Fruit fly (Drosophila melanogaster) whole organism, embryonic: ENCODE measurements around the gene bark.

Experiments used
- Abd-B ChIP-seq: fragments of 200-800 bp; sonication (Bioruptor generic); optimal IDR thresholded peaks from 2 replicates; lab custom pipeline; 2018; ENCODE audit warnings: missing biosample characterization, mild to moderate bottlenecking, missing genetic modification characterization, moderate library complexity
- Ada2b ChIP-seq: fragments of 200-800 bp; sonication (Bioruptor generic); IDR thresholded peaks from 2 replicates; pipeline ENCODE4 v1.3.6; 2022; ENCODE audit warnings: missing biosample characterization, missing genetic modification characterization
- Antp ChIP-seq: fragments of 200-800 bp; sonication (Bioruptor generic); optimal IDR thresholded peaks from 3 replicates; lab custom pipeline; 2016; ENCODE audit warnings: missing biosample characterization, missing genetic modification characterization
- Bdp1 ChIP-seq: fragments of 200-800 bp; sonication (Bioruptor generic); optimal IDR thresholded peaks from 3 replicates; lab custom pipeline; 2016; ENCODE audit warnings: missing biosample characterization, missing genetic modification characterization
- Blimp-1 ChIP-seq: fragments of 200-800 bp; sonication (Bioruptor generic); optimal IDR thresholded peaks from 3 replicates; lab custom pipeline; 2018; ENCODE audit warnings: missing biosample characterization, missing genetic modification characterization, mild to moderate bottlenecking, moderate library complexity, missing genetic modification reagents
- CG10147 ChIP-seq: fragments of 200-800 bp; sonication (Bioruptor generic); optimal IDR thresholded peaks from 2 replicates; lab custom pipeline; 2019; ENCODE audit warnings: missing biosample characterization, mild to moderate bottlenecking, missing genetic modification characterization, moderate library complexity
- CG10543 ChIP-seq: fragments of 200-800 bp; sonication (Bioruptor generic); optimal IDR thresholded peaks from 3 replicates; lab custom pipeline; 2017; ENCODE audit warnings: missing biosample characterization, mild to moderate bottlenecking, missing genetic modification characterization, moderate library complexity
- CG12391 ChIP-seq: fragments of 200-800 bp; sonication (Bioruptor generic); optimal IDR thresholded peaks from 3 replicates; lab custom pipeline; 2018; ENCODE audit warnings: missing biosample characterization, mild to moderate bottlenecking, missing genetic modification characterization, moderate library complexity
- CG14667 ChIP-seq: fragments of 200-800 bp; sonication (Bioruptor generic); IDR thresholded peaks from 2 replicates; pipeline ENCODE4 v1.3.6; 2022; ENCODE audit warnings: missing biosample characterization, missing genetic modification characterization
- CG15269 ChIP-seq: fragments of 200-800 bp; sonication (Bioruptor generic); optimal IDR thresholded peaks from 2 replicates; lab custom pipeline; 2018; ENCODE audit warnings: missing biosample characterization, mild to moderate bottlenecking, missing genetic modification characterization, moderate library complexity
- CG1647 ChIP-seq: fragments of 200-800 bp; sonication (Bioruptor generic); optimal IDR thresholded peaks from 3 replicates; lab custom pipeline; 2016; ENCODE audit warnings: missing biosample characterization, missing genetic modification characterization
- CG18599 ChIP-seq: fragments of 200-800 bp; sonication (Bioruptor generic); optimal IDR thresholded peaks from 3 replicates; lab custom pipeline; 2017; ENCODE audit warnings: missing biosample characterization, missing genetic modification characterization, mild to moderate bottlenecking, moderate library complexity, missing genetic modification reagents
- CG2875 ChIP-seq: fragments of 200-800 bp; sonication (Bioruptor generic); optimal IDR thresholded peaks from 2 replicates; lab custom pipeline; 2017; ENCODE audit warnings: missing biosample characterization, mild to moderate bottlenecking, missing genetic modification characterization, missing genetic modification reagents
- CG34376 ChIP-seq: fragments of 200-800 bp; sonication (Bioruptor generic); optimal IDR thresholded peaks from 2 replicates; lab custom pipeline; 2018; ENCODE audit warnings: missing biosample characterization, mild to moderate bottlenecking, missing genetic modification characterization
- CG34422 ChIP-seq: fragments of 200-800 bp; sonication (Bioruptor generic); IDR thresholded peaks from 3 replicates; pipeline ENCODE4 v1.3.6; 2022; ENCODE audit warnings: missing biosample characterization, missing genetic modification characterization
- CG4360 ChIP-seq: fragments of 200-800 bp; sonication (Bioruptor generic); IDR thresholded peaks from 2 replicates; pipeline ENCODE4 v1.3.6; 2022; ENCODE audit warnings: missing biosample characterization, missing genetic modification characterization
- CG43689 ChIP-seq: fragments of 200-800 bp; sonication (Bioruptor generic); IDR thresholded peaks from 2 replicates; pipeline ENCODE4 v1.3.6; 2022; ENCODE audit warnings: missing biosample characterization, missing genetic modification characterization
- CG4820 ChIP-seq: fragments of 200-800 bp; sonication (Bioruptor generic); optimal IDR thresholded peaks from 3 replicates; lab custom pipeline; 2016; ENCODE audit warnings: missing biosample characterization, missing genetic modification characterization
- CG5245 ChIP-seq: fragments of 200-800 bp; sonication (Bioruptor generic); optimal IDR thresholded peaks from 3 replicates; lab custom pipeline; 2016; ENCODE audit warnings: missing biosample characterization, missing genetic modification characterization
- CG7987 ChIP-seq: fragments of 200-800 bp; sonication (Bioruptor generic); optimal IDR thresholded peaks from 2 replicates; lab custom pipeline; 2018; ENCODE audit warnings: missing biosample characterization, mild to moderate bottlenecking, missing genetic modification characterization, moderate library complexity
- CG8388 ChIP-seq: fragments of 200-800 bp; sonication (Bioruptor generic); optimal IDR thresholded peaks from 2 replicates; lab custom pipeline; 2019; ENCODE audit warnings: missing biosample characterization, mild to moderate bottlenecking, missing genetic modification characterization, moderate library complexity
- CG9609 ChIP-seq: fragments of 200-800 bp; sonication (Bioruptor generic); optimal IDR thresholded peaks from 3 replicates; lab custom pipeline; 2016; ENCODE audit warnings: missing biosample characterization, missing genetic modification characterization
- ERR ChIP-seq: fragments of 200-800 bp; sonication (Bioruptor generic); optimal IDR thresholded peaks from 2 replicates; lab custom pipeline; 2016; ENCODE audit warnings: missing biosample characterization, missing genetic modification characterization
- Fer3 ChIP-seq: fragments of 200-800 bp; sonication (Bioruptor generic); optimal IDR thresholded peaks from 2 replicates; lab custom pipeline; 2018; ENCODE audit warnings: missing biosample characterization, mild to moderate bottlenecking, missing genetic modification characterization, moderate library complexity
- Gug ChIP-seq: fragments of 200-800 bp; sonication (Bioruptor generic); IDR thresholded peaks from 4 replicates; pipeline ENCODE4 v1.3.6; 2022; ENCODE audit warnings: missing biosample characterization, missing genetic modification characterization
- MESR4 ChIP-seq: fragments of 200-800 bp; sonication (Bioruptor generic); optimal IDR thresholded peaks from 2 replicates; lab custom pipeline; 2018; ENCODE audit warnings: missing biosample characterization, mild to moderate bottlenecking, missing genetic modification characterization, moderate library complexity
- Mrtf ChIP-seq: fragments of 200-800 bp; sonication (Bioruptor generic); IDR thresholded peaks from 3 replicates; pipeline ENCODE4 v1.3.6; 2022; ENCODE audit warnings: missing biosample characterization, missing genetic modification characterization
- Neu2 ChIP-seq: fragments of 200-800 bp; sonication (Bioruptor generic); optimal IDR thresholded peaks from 3 replicates; lab custom pipeline; 2016; ENCODE audit warnings: missing biosample characterization, missing genetic modification characterization, borderline replicate concordance
- PHDP ChIP-seq: fragments of 200-800 bp; sonication (Bioruptor generic); optimal IDR thresholded peaks from 3 replicates; lab custom pipeline; 2018; ENCODE audit warnings: missing biosample characterization, mild to moderate bottlenecking, missing genetic modification characterization, moderate library complexity
- Taf1 ChIP-seq: fragments of 200-800 bp; sonication (Bioruptor generic); IDR thresholded peaks from 2 replicates; pipeline ENCODE4 v1.3.6; 2022; ENCODE audit warnings: missing biosample characterization, missing genetic modification characterization
- Usf ChIP-seq: fragments of 200-800 bp; sonication (Bioruptor generic); optimal IDR thresholded peaks from 2 replicates; lab custom pipeline; 2017; ENCODE audit warnings: missing genotype, missing biosample characterization, missing genetic modification characterization
- ase ChIP-seq: fragments of 200-800 bp; sonication (Bioruptor generic); IDR thresholded peaks from 3 replicates; pipeline ENCODE4 v1.3.6; 2022; ENCODE audit warnings: missing biosample characterization, missing genetic modification characterization
- bbx ChIP-seq: fragments of 200-800 bp; sonication (Bioruptor generic); IDR thresholded peaks from 2 replicates; pipeline ENCODE4 v1.3.6; 2022; ENCODE audit warnings: missing biosample characterization, missing genetic modification characterization; ENCODE audit not compliant: partially characterized antibody
- chm ChIP-seq: fragments of 200-800 bp; sonication (Bioruptor generic); IDR thresholded peaks from 2 replicates; pipeline ENCODE4 v1.3.6; 2022; ENCODE audit warnings: missing biosample characterization, missing genetic modification characterization
- dpn ChIP-seq, 2 experiments: fragments of 200-800 bp; sonication (Bioruptor generic); optimal IDR thresholded peaks; 3 replicates each; lab custom pipeline; 2016; ENCODE audit warnings: missing biosample characterization in 2 of 2, missing genetic modification characterization in 2 of 2
- h ChIP-seq: fragments of >200 bp; optimal IDR thresholded peaks from 2 replicates; lab custom pipeline; 2017
- lola ChIP-seq, 3 experiments: fragments of >200 bp in 2 of 3; fragments of 200-800 bp in 1 of 3; sonication (Bioruptor generic) in 1 of 3; optimal IDR thresholded peaks; 2 replicates each; lab custom pipeline; 2017 to 2019; ENCODE audit warnings: missing biosample characterization in 3 of 3, missing genetic modification characterization in 3 of 3, mild to moderate bottlenecking in 1 of 3, moderate library complexity in 1 of 3
- mam ChIP-seq: fragments of 200-800 bp; sonication (Bioruptor generic); optimal IDR thresholded peaks from 3 replicates; lab custom pipeline; 2016; ENCODE audit warnings: missing biosample characterization, missing genetic modification characterization
- odd ChIP-seq: fragments of 200-800 bp; sonication (Bioruptor generic); optimal IDR thresholded peaks from 2 replicates; lab custom pipeline; 2017; ENCODE audit warnings: missing biosample characterization, mild to moderate bottlenecking, missing genetic modification characterization
- onecut ChIP-seq: fragments of 200-800 bp; sonication (Bioruptor generic); IDR thresholded peaks from 2 replicates; pipeline ENCODE4 v1.3.6; 2022; ENCODE audit warnings: missing biosample characterization, missing genetic modification characterization
- pfk ChIP-seq: fragments of 200-800 bp; sonication (Bioruptor generic); optimal IDR thresholded peaks from 2 replicates; lab custom pipeline; 2018; ENCODE audit warnings: missing biosample characterization, mild to moderate bottlenecking, missing genetic modification characterization, moderate library complexity
- pum ChIP-seq: fragments of 200-800 bp; sonication (Bioruptor generic); optimal IDR thresholded peaks from 2 replicates; lab custom pipeline; 2016; ENCODE audit warnings: missing biosample characterization, missing genetic modification characterization
- sens ChIP-seq: fragments of 200-800 bp; sonication (Bioruptor generic); peaks from one replicate; lab custom pipeline; 2016; ENCODE audit warnings: missing biosample characterization, missing genetic modification characterization
- sim ChIP-seq: fragments of 200-800 bp; sonication (Bioruptor generic); IDR thresholded peaks from 2 replicates; pipeline ENCODE4 v1.3.6; 2022; ENCODE audit warnings: missing biosample characterization, missing genetic modification characterization
- slbo ChIP-seq: fragments of 200-800 bp; sonication (Bioruptor generic); IDR thresholded peaks from 2 replicates; pipeline ENCODE4 v1.3.6; 2022; ENCODE audit warnings: missing biosample characterization, missing genetic modification characterization
- tx ChIP-seq: fragments of 200-800 bp; sonication (Bioruptor generic); optimal IDR thresholded peaks from 2 replicates; lab custom pipeline; 2016; ENCODE audit warnings: missing biosample characterization, missing genetic modification characterization
- wdn ChIP-seq: fragments of 200-800 bp; sonication (Bioruptor generic); IDR thresholded peaks from 2 replicates; pipeline ENCODE4 v1.3.6; 2022; ENCODE audit warnings: missing biosample characterization, missing genetic modification characterization

Gene bark

dm6 chr2L:3775767-3776351 is 11.1 kb upstream of the bark start (continued):
- TF ChIP-seq Mrtf (GFP tag; lab: Robert Waterston, UW) (no peak), CG1647 (GFP tag; lab: Kevin White, UChicago) (no peak), CG9609 (GFP tag; lab: Kevin White, UChicago) (peak; percentile 25), CG34376 (GFP tag; lab: Kevin White, UChicago) (no peak), CG10543 (GFP tag; lab: Kevin White, UChicago) (no peak), Bdp1 (GFP tag; lab: Kevin White, UChicago) (no peak), CG15269 (no peak), CG2875 (peak; percentile 36), CG4820 (GFP tag; lab: Kevin White, UChicago) (peak; percentile 40), CG10147 (GFP tag; lab: Kevin White, UChicago) (no peak), h (lab: Kevin White, UChicago) (no peak), sim (GFP tag; lab: Robert Waterston, UW) (no peak), CG14667 (peak; percentile 40), Fer3 (tag; lab: Kevin White, UChicago) (no peak), CG34422 (GFP tag; lab: Robert Waterston, UW) (0 out of 3 replicates have a peak, but pooled peaks have one; percentile 7), slbo (GFP tag; lab: Robert Waterston, UW) (0 out of 2 replicates have a peak, but pooled peaks have one; percentile 30), tx (GFP tag; lab: Kevin White, UChicago) (no peak), pum (GFP tag; lab: Kevin White, UChicago) (peak; percentile 39), CG5245 (GFP tag; lab: Kevin White, UChicago) (peak; percentile 24), Usf (GFP tag; lab: Kevin White, UChicago) (peak; percentile 18), ase (GFP tag; lab: Robert Waterston, UW) (0 out of 3 replicates have a peak, but pooled peaks have one; percentile 7), wdn (GFP tag; lab: Robert Waterston, UW) (no peak), chm (GFP tag; lab: Robert Waterston, UW) (peak; percentile 16; the same call in 1 of the 2 replicates), Gug (GFP tag; lab: Robert Waterston, UW) (0 out of 4 replicates have a peak, but pooled peaks have one; percentile 24), CG7987 (GFP tag; lab: Kevin White, UChicago) (no peak), Abd-B (GFP tag; lab: Kevin White, UChicago) (peak; percentile 30), CG43689 (GFP tag; lab: Robert Waterston, UW) (no peak), ERR (GFP tag; lab: Kevin White, UChicago) (no peak), CG8388 (GFP tag; lab: Kevin White, UChicago) (peak; percentile 37), CG12391 (tag; lab: Kevin White, UChicago) (peak; percentile 62), onecut (GFP tag; lab: Robert Waterston, UW) (no peak), CG4360 (GFP tag; lab: Robert Waterston, UW) (peak; percentile 89), PHDP (peak; percentile 19), MESR4 (GFP tag; lab: Kevin White, UChicago) (no peak), CG18599 (no peak), Blimp-1 (GFP tag; lab: Kevin White, UChicago) (peak; percentile 36), pfk (no peak), bbx (GFP tag; lab: Robert Waterston, UW) (no peak), Taf1 (GFP tag; lab: Robert Waterston, UW) (no peak), odd (no peak), sens (GFP tag; lab: Kevin White, UChicago) (peak; percentile 93), mam (GFP tag; lab: Kevin White, UChicago) (peak; percentile 4), Neu2 (GFP tag; lab: Kevin White, UChicago) (no peak), lola (GFP tag; optimal IDR thresholded peaks at IDR 0.05; lab: Kevin White, UChicago) (peak in 1 of 3 experiments; percentile 67), dpn (GFP tag; optimal IDR thresholded peaks at IDR 0.05; lab: Kevin White, UChicago) (peak in 1 of 2 experiments; percentile 36), Ada2b (GFP tag; lab: Robert Waterston, UW) (0 out of 2 replicates have a peak, but pooled peaks have one; percentile 11), Antp (GFP tag; lab: Kevin White, UChicago) (no peak)
